Fruit fly (Drosophila melanogaster) whole organism, embryonic: ENCODE data around the gene Neurl4.

ENCODE experiments used
- BtbVII ChIP-seq: fragments of 200-800 bp; sonication (Bioruptor generic); optimal IDR thresholded peaks from 3 replicates; lab custom pipeline; 2017; ENCODE audit warnings: missing biosample characterization, mild to moderate bottlenecking, missing genetic modification characterization
- CG1024 ChIP-seq: fragments of 200-800 bp; sonication (Bioruptor generic); IDR thresholded peaks from 2 replicates; pipeline ENCODE4 v1.3.6; 2022; ENCODE audit warnings: missing biosample characterization, missing genetic modification characterization
- CG10959 ChIP-seq: fragments of 200-800 bp; sonication (Bioruptor generic); IDR thresholded peaks from 2 replicates; pipeline ENCODE4 v1.3.6; 2022; ENCODE audit warnings: missing biosample characterization, missing genetic modification characterization
- CG11247 ChIP-seq: fragments of 200-800 bp; sonication (Bioruptor generic); IDR thresholded peaks from 2 replicates; pipeline ENCODE4 v1.3.6; 2022; ENCODE audit warnings: missing biosample characterization, missing genetic modification characterization
- CG11723 ChIP-seq: fragments of 200-800 bp; sonication (Bioruptor generic); optimal IDR thresholded peaks from 2 replicates; lab custom pipeline; 2017; ENCODE audit warnings: missing biosample characterization, mild to moderate bottlenecking, missing genetic modification characterization
- CG12071 ChIP-seq: fragments of 200-800 bp; sonication (Bioruptor generic); optimal IDR thresholded peaks from 3 replicates; lab custom pipeline; 2018; ENCODE audit warnings: missing biosample characterization, mild to moderate bottlenecking, missing genetic modification characterization
- CG12391 ChIP-seq: fragments of 200-800 bp; sonication (Bioruptor generic); optimal IDR thresholded peaks from 3 replicates; lab custom pipeline; 2018; ENCODE audit warnings: missing biosample characterization, mild to moderate bottlenecking, missing genetic modification characterization, moderate library complexity
- CG13296 ChIP-seq: fragments of 200-800 bp; sonication (Bioruptor generic); optimal IDR thresholded peaks from 3 replicates; lab custom pipeline; 2018; ENCODE audit warnings: missing biosample characterization, mild to moderate bottlenecking, missing genetic modification characterization
- CG13894 ChIP-seq: fragments of 200-800 bp; sonication (Bioruptor generic); optimal IDR thresholded peaks from 3 replicates; lab custom pipeline; 2018; ENCODE audit warnings: missing biosample characterization, mild to moderate bottlenecking, missing genetic modification characterization, moderate library complexity
- CG31388 ChIP-seq: fragments of 200-800 bp; sonication (Bioruptor generic); optimal IDR thresholded peaks from 2 replicates; lab custom pipeline; 2016; ENCODE audit warnings: missing biosample characterization, missing genetic modification characterization
- CG34376 ChIP-seq: fragments of 200-800 bp; sonication (Bioruptor generic); optimal IDR thresholded peaks from 2 replicates; lab custom pipeline; 2018; ENCODE audit warnings: missing biosample characterization, mild to moderate bottlenecking, missing genetic modification characterization
- CG34422 ChIP-seq: fragments of 200-800 bp; sonication (Bioruptor generic); IDR thresholded peaks from 3 replicates; pipeline ENCODE4 v1.3.6; 2022; ENCODE audit warnings: missing biosample characterization, missing genetic modification characterization
- CG4360 ChIP-seq: fragments of 200-800 bp; sonication (Bioruptor generic); IDR thresholded peaks from 2 replicates; pipeline ENCODE4 v1.3.6; 2022; ENCODE audit warnings: missing biosample characterization, missing genetic modification characterization
- CG6813 ChIP-seq: fragments of 200-800 bp; sonication (Bioruptor generic); optimal IDR thresholded peaks from 2 replicates; lab custom pipeline; 2017; ENCODE audit warnings: missing biosample characterization, missing genetic modification characterization, mild to moderate bottlenecking, moderate library complexity, missing genetic modification reagents
- CG6854 ChIP-seq: fragments of 200-800 bp; sonication (Bioruptor generic); optimal IDR thresholded peaks from 3 replicates; lab custom pipeline; 2017; ENCODE audit warnings: missing biosample characterization, mild to moderate bottlenecking, missing genetic modification characterization
- CG7786 ChIP-seq: fragments of 200-800 bp; sonication (Bioruptor generic); optimal IDR thresholded peaks from 2 replicates; lab custom pipeline; 2016; ENCODE audit warnings: missing biosample characterization, missing genetic modification characterization
- CG7963 ChIP-seq: fragments of 200-800 bp; sonication (Bioruptor generic); IDR thresholded peaks from 3 replicates; pipeline ENCODE4 v1.3.6; 2022; ENCODE audit warnings: missing biosample characterization, missing genetic modification characterization; ENCODE audit not compliant: partially characterized antibody
- CG7987 ChIP-seq: fragments of 200-800 bp; sonication (Bioruptor generic); optimal IDR thresholded peaks from 2 replicates; lab custom pipeline; 2018; ENCODE audit warnings: missing biosample characterization, mild to moderate bottlenecking, missing genetic modification characterization, moderate library complexity
- CG8359 ChIP-seq: fragments of 200-800 bp; sonication (Bioruptor generic); optimal IDR thresholded peaks from 2 replicates; lab custom pipeline; 2017; ENCODE audit warnings: missing biosample characterization, mild to moderate bottlenecking, missing genetic modification characterization, borderline replicate concordance
- CG9817 ChIP-seq: fragments of 200-800 bp; sonication (Bioruptor generic); optimal IDR thresholded peaks from 2 replicates; lab custom pipeline; 2018; ENCODE audit warnings: missing biosample characterization, mild to moderate bottlenecking, missing genetic modification characterization, moderate library complexity
- Chrac-16 ChIP-seq: fragments of 200-800 bp; sonication (Bioruptor generic); optimal IDR thresholded peaks from 3 replicates; lab custom pipeline; 2016; ENCODE audit warnings: missing biosample characterization, missing genetic modification characterization
- CoRest ChIP-seq: fragments of 200-800 bp; sonication (Bioruptor generic); optimal IDR thresholded peaks from 3 replicates; lab custom pipeline; 2018; ENCODE audit warnings: missing biosample characterization, mild to moderate bottlenecking, missing genetic modification characterization, moderate library complexity
- Deaf1 ChIP-seq: fragments of 200-800 bp; optimal IDR thresholded peaks from 3 replicates; lab custom pipeline; 2019; ENCODE audit warnings: missing biosample characterization, mild to moderate bottlenecking, missing genetic modification characterization, moderate library complexity
- Dip2 ChIP-seq: fragments of 200-800 bp; sonication (Bioruptor generic); IDR thresholded peaks from 2 replicates; pipeline ENCODE4 v1.3.6; 2022; ENCODE audit warnings: missing biosample characterization, missing genetic modification characterization
- Doc3 ChIP-seq: fragments of 200-800 bp; sonication (Bioruptor generic); IDR thresholded peaks from 3 replicates; pipeline ENCODE4 v1.3.6; 2022; ENCODE audit warnings: missing biosample characterization, missing genetic modification characterization; ENCODE audit not compliant: partially characterized antibody
- Fer1 ChIP-seq: fragments of 200-800 bp; sonication (Bioruptor generic); optimal IDR thresholded peaks from 2 replicates; lab custom pipeline; 2017; ENCODE audit warnings: missing biosample characterization, mild to moderate bottlenecking, missing genetic modification characterization
- Jarid2 ChIP-seq: fragments of 200-800 bp; sonication (Bioruptor generic); optimal IDR thresholded peaks from 3 replicates; lab custom pipeline; 2017; ENCODE audit warnings: mild to moderate bottlenecking, missing biosample characterization, missing genetic modification reagents, missing genetic modification characterization
- Lhr ChIP-seq: fragments of 200-800 bp; sonication (Bioruptor generic); optimal IDR thresholded peaks from 3 replicates; lab custom pipeline; 2017; ENCODE audit warnings: mild to moderate bottlenecking, missing biosample characterization, missing genetic modification reagents, missing genetic modification characterization
- Ptx1 ChIP-seq: fragments of 200-800 bp; sonication (Bioruptor generic); IDR thresholded peaks from 2 replicates; pipeline ENCODE4 v1.3.6; 2022; ENCODE audit warnings: missing biosample characterization, missing genetic modification characterization
- Sox100B ChIP-seq: fragments of 200-800 bp; sonication (Bioruptor generic); optimal IDR thresholded peaks from 3 replicates; lab custom pipeline; 2018; ENCODE audit warnings: missing biosample characterization, mild to moderate bottlenecking, missing genetic modification characterization
- Sox102F ChIP-seq: fragments of 200-800 bp; sonication (Bioruptor generic); optimal IDR thresholded peaks from 2 replicates; lab custom pipeline; 2018; ENCODE audit warnings: missing biosample characterization, mild to moderate bottlenecking, missing genetic modification characterization, moderate library complexity
- YL-1 ChIP-seq: fragments of 200-800 bp; sonication (Bioruptor generic); optimal IDR thresholded peaks from 3 replicates; lab custom pipeline; 2017; ENCODE audit warnings: missing biosample characterization, mild to moderate bottlenecking, missing genetic modification characterization
- abd-A ChIP-seq: fragments of 200-800 bp; sonication (Bioruptor generic); optimal IDR thresholded peaks from 3 replicates; lab custom pipeline; 2019; ENCODE audit warnings: missing biosample characterization, mild to moderate bottlenecking, missing genetic modification characterization, moderate library complexity
- chif ChIP-seq, 2 experiments: fragments of 200-800 bp; sonication (Bioruptor generic); optimal IDR thresholded peaks; 3 replicates each; lab custom pipeline; 2016; ENCODE audit warnings: missing biosample characterization in 2 of 2, missing genetic modification characterization in 2 of 2
- dan ChIP-seq: fragments of 200-800 bp; sonication (Bioruptor generic); IDR thresholded peaks from 2 replicates; pipeline ENCODE4 v1.3.6; 2022; ENCODE audit warnings: missing biosample characterization, missing genetic modification characterization
- en ChIP-seq: fragments of 200-800 bp; sonication (Bioruptor generic); optimal IDR thresholded peaks from 2 replicates; lab custom pipeline; 2016; ENCODE audit warnings: missing biosample characterization, missing genetic modification characterization
- grn ChIP-seq: fragments of 200-800 bp; sonication (Bioruptor generic); optimal IDR thresholded peaks from 3 replicates; lab custom pipeline; 2017; ENCODE audit warnings: missing biosample characterization, missing genetic modification characterization
- ham ChIP-seq: fragments of 200-800 bp; sonication (Bioruptor generic); IDR thresholded peaks from 2 replicates; pipeline ENCODE4 v1.3.6; 2022; ENCODE audit warnings: missing biosample characterization, missing genetic modification characterization
- jumu ChIP-seq: fragments of 200-800 bp; sonication (Bioruptor generic); optimal IDR thresholded peaks from 3 replicates; lab custom pipeline; 2016; ENCODE audit warnings: missing biosample characterization, missing genetic modification characterization
- kah ChIP-seq: fragments of 200-800 bp; sonication (Bioruptor generic); optimal IDR thresholded peaks from 2 replicates; lab custom pipeline; 2018; ENCODE audit warnings: missing biosample characterization, mild to moderate bottlenecking, missing genetic modification characterization
- lilli ChIP-seq: fragments of 200-800 bp; sonication (Bioruptor generic); optimal IDR thresholded peaks from 3 replicates; lab custom pipeline; 2016; ENCODE audit warnings: missing biosample characterization, missing genetic modification characterization
- mirr ChIP-seq: fragments of 200-800 bp; sonication (Bioruptor generic); optimal IDR thresholded peaks from 3 replicates; lab custom pipeline; 2018; ENCODE audit warnings: missing biosample characterization, mild to moderate bottlenecking, missing genetic modification characterization
- org-1 ChIP-seq: fragments of 200-800 bp; sonication (Bioruptor generic); optimal IDR thresholded peaks from 2 replicates; lab custom pipeline; 2017; ENCODE audit warnings: missing biosample characterization, missing genetic modification characterization
- peb ChIP-seq: fragments of 200-800 bp; sonication (Bioruptor generic); IDR thresholded peaks from 2 replicates; pipeline ENCODE4 v1.3.6; 2022; ENCODE audit warnings: missing biosample characterization, missing genetic modification characterization
- pum ChIP-seq: fragments of 200-800 bp; sonication (Bioruptor generic); optimal IDR thresholded peaks from 2 replicates; lab custom pipeline; 2016; ENCODE audit warnings: missing biosample characterization, missing genetic modification characterization
- rib ChIP-seq: fragments of 200-800 bp; sonication (Bioruptor generic); IDR thresholded peaks from 2 replicates; pipeline ENCODE4 v1.3.6; 2022; ENCODE audit warnings: missing biosample characterization, missing genetic modification characterization
- sens-2 ChIP-seq: fragments of 200-800 bp; sonication (Bioruptor generic); IDR thresholded peaks from 2 replicates; pipeline ENCODE4 v1.3.6; 2022; ENCODE audit warnings: missing biosample characterization, missing genetic modification characterization
- shn ChIP-seq: fragments of 200-800 bp; sonication (Bioruptor generic); optimal IDR thresholded peaks from 3 replicates; lab custom pipeline; 2016; ENCODE audit warnings: missing biosample characterization, missing genetic modification characterization
- sqz ChIP-seq: fragments of 200-800 bp; sonication (Bioruptor generic); optimal IDR thresholded peaks from 3 replicates; lab custom pipeline; 2018; ENCODE audit warnings: missing biosample characterization, mild to moderate bottlenecking, missing genetic modification characterization
- tgo ChIP-seq: fragments of 200-800 bp; sonication (Bioruptor generic); IDR thresholded peaks from 3 replicates; pipeline ENCODE4 v1.3.6; 2022; ENCODE audit warnings: missing biosample characterization, missing genetic modification characterization
- toy ChIP-seq: fragments of 200-800 bp; sonication (Bioruptor generic); IDR thresholded peaks from 2 replicates; pipeline ENCODE4 v1.3.6; 2022; ENCODE audit warnings: missing biosample characterization, missing genetic modification characterization

The Neurl4 gene

DNA sequence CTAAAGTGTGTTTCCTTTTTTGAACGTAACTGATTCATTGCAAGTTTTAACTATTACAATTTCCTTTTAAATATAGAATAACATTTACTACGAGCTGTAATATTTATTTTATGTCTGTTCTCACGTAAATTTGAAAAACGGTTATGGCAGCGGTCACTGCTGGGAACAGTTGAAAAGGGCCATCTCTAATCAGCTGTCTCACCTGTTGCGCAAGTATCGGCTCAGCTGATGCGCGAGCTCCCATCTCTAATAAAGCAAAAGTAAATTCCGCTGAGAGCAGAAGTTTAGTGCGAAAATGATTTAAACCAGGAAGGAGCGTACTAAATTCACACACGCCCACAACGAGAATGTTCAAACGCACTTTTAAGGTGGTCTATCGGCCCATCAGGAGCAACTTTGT, 21.9 kb upstream of the Neurl4 start, which contains the start of gene Pex1 (continued):
- TF ChIP-seq chif (GFP tag; optimal IDR thresholded peaks at IDR 0.05; lab: Kevin White, UChicago) (no peak), Fer1 (no peak), CG7963 (GFP tag; lab: Robert Waterston, UW) (no peak; the same call in 2 of the 3 replicates), BtbVII (GFP tag; lab: Kevin White, UChicago) (no peak), grn (GFP tag; lab: Kevin White, UChicago) (no peak), sens-2 (GFP tag; lab: Robert Waterston, UW) (no peak), mirr (no peak), CG10959 (GFP tag; lab: Robert Waterston, UW) (no peak), CG6813 (GFP tag; lab: Kevin White, UChicago) (no peak), kah (GFP tag; lab: Kevin White, UChicago) (peak; percentile 88), CG12071 (no peak), ham (GFP tag; lab: Robert Waterston, UW) (no peak), en (GFP tag; lab: Kevin White, UChicago) (no peak), abd-A (tag; lab: Kevin White, UChicago) (no peak), Doc3 (peak; percentile 73), CG1024 (no peak; the same call in 1 of the 2 replicates), CG13296 (GFP tag; lab: Kevin White, UChicago) (no peak), YL-1 (GFP tag; lab: Kevin White, UChicago) (peak; percentile 54), Sox102F (no peak), lilli (GFP tag; lab: Kevin White, UChicago) (peak; percentile 21), Chrac-16 (GFP tag; lab: Kevin White, UChicago) (no peak), CG6854 (no peak), CG31388 (GFP tag; lab: Kevin White, UChicago) (no peak), CG8359 (GFP tag; lab: Kevin White, UChicago) (no peak), CG7987 (peak; percentile 6), CG11247 (GFP tag; lab: Robert Waterston, UW) (0 out of 2 replicates have a peak, but pooled peaks have one; percentile 9), CG34422 (peak; percentile 57; the same call in 2 of the 3 replicates), shn (GFP tag; lab: Kevin White, UChicago) (no peak), CoRest (tag; lab: Kevin White, UChicago) (no peak), toy (GFP tag; lab: Robert Waterston, UW) (no peak), rib (GFP tag; lab: Robert Waterston, UW) (peak; percentile 58), CG7786 (GFP tag; lab: Kevin White, UChicago) (no peak), Sox100B (GFP tag; lab: Kevin White, UChicago) (no peak), peb (GFP tag; lab: Robert Waterston, UW) (no peak), Lhr (GFP tag; lab: Kevin White, UChicago) (peak; percentile 17), Deaf1 (no peak), Ptx1 (GFP tag; lab: Robert Waterston, UW) (0 out of 2 replicates have a peak, but pooled peaks have one; percentile 39), tgo (GFP tag; lab: Robert Waterston, UW) (no peak; the same call in 2 of the 3 replicates), CG12391 (tag; lab: Kevin White, UChicago) (peak; percentile 30), jumu (GFP tag; lab: Kevin White, UChicago) (no peak), CG13894 (no peak), CG11723 (GFP tag; lab: Kevin White, UChicago) (no peak), org-1 (no peak), CG34376 (GFP tag; lab: Kevin White, UChicago) (no peak), pum (GFP tag; lab: Kevin White, UChicago) (no peak), CG4360 (GFP tag; lab: Robert Waterston, UW) (no peak), CG9817 (tag; lab: Kevin White, UChicago) (no peak), dan (GFP tag; lab: Robert Waterston, UW) (no peak), Dip2 (GFP tag; lab: Robert Waterston, UW) (no peak), Jarid2 (GFP tag; lab: Kevin White, UChicago) (peak; percentile 45), sqz (GFP tag; lab: Kevin White, UChicago) (no peak)
